Worm (Caenorhabditis elegans) whole organism, mixed stage, embryonic: ENCODE results near the gene del-1.
A peak's percentile ranks its signal among the peaks of the same experiment; 100 is the strongest.

Experiments used
- M03D4.4 ChIP-seq: sonication (generic microtip); optimal IDR thresholded peaks from 2 replicates; lab custom pipeline; 2017; ENCODE audit warnings: mild to moderate bottlenecking, missing genetic modification characterization, missing compliant biosample characterization
- ceh-39 ChIP-seq: fragments of 150-350 bp; optimal IDR thresholded peaks from 2 replicates; lab custom pipeline; 2014; ENCODE audit warnings: missing biosample characterization, missing genetic modification characterization
- ceh-83 ChIP-seq: fragments of 200-800 bp; sonication (Bioruptor generic); optimal IDR thresholded peaks from 2 replicates; lab custom pipeline; 2018; ENCODE audit warnings: mild to moderate bottlenecking, missing genetic modification characterization, missing compliant biosample characterization
- ces-1 ChIP-seq: fragments of 150-350 bp; optimal IDR thresholded peaks from 2 replicates; lab custom pipeline; 2014; ENCODE audit warnings: missing biosample characterization, missing genetic modification reagents, missing genetic modification characterization
- drap-1 ChIP-seq: fragments of 200-800 bp; sonication (Bioruptor generic); optimal IDR thresholded peaks from 3 replicates; lab custom pipeline; 2018; ENCODE audit warnings: mild to moderate bottlenecking, missing genetic modification characterization, missing compliant biosample characterization
- lin-13 ChIP-seq: fragments of 150-350 bp; optimal IDR thresholded peaks from 2 replicates; lab custom pipeline; 2014; ENCODE audit warnings: missing biosample characterization, missing genetic modification characterization
- lsy-2 ChIP-seq: fragments of 150-350 bp; optimal IDR thresholded peaks from 2 replicates; lab custom pipeline; 2014; ENCODE audit warnings: missing biosample characterization, missing genetic modification characterization
- snpc-4 ChIP-seq: fragments of 150-350 bp; optimal IDR thresholded peaks from 2 replicates; lab custom pipeline; 2014; ENCODE audit warnings: missing biosample characterization, missing genetic modification characterization
- unc-62 ChIP-seq: fragments of 150-350 bp; optimal IDR thresholded peaks from 2 replicates; lab custom pipeline; 2014; ENCODE audit warnings: missing biosample characterization, missing genetic modification reagents, missing genetic modification characterization

DNA sequence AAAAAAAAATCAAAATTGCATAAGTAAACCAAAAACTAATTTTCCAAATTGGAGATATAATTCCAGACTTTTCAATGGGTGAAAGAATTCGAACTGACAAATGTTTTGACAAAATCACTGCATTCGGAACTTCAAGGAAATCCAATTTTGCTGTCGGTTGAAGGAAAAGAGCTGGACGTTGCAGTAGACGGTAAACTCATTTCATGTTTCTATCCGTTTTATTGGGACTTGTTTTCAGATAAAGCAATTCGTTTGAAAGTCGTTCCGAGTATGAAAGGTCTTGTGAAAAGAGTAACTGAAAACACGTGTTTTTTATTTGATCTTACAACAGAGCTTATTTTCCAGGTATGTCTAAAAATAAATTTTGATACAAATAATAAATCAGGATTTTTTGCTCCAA is 48.3 kb downstream of the del-1 start:
- no peak for TF ChIP-seq ceh-83 (GFP tag; lab: Kevin White, UChicago)
- TF ChIP-seq ces-1 (GFP tag; lab: Kevin White, UChicago), result peak; percentile 15
- TF ChIP-seq drap-1 (GFP tag; lab: Kevin White, UChicago), result no peak
- no peak for TF ChIP-seq snpc-4 (tag; lab: Kevin White, UChicago)
- no peak for TF ChIP-seq lin-13 (tag; lab: Kevin White, UChicago)
- no peak for TF ChIP-seq lsy-2 (tag; lab: Kevin White, UChicago)
- TF ChIP-seq M03D4.4 (tag; lab: Kevin White, UChicago), result no peak
- no peak for TF ChIP-seq ceh-39 (tag; lab: Kevin White, UChicago)
- no peak for TF ChIP-seq unc-62 (GFP tag; lab: Kevin White, UChicago)
